Worm (Caenorhabditis elegans): Measurements from ENCODE around the gene usp-46.
A peak's percentile ranks its signal among the peaks of the same experiment; 100 is the strongest.

usp-46 gene

DNA sequence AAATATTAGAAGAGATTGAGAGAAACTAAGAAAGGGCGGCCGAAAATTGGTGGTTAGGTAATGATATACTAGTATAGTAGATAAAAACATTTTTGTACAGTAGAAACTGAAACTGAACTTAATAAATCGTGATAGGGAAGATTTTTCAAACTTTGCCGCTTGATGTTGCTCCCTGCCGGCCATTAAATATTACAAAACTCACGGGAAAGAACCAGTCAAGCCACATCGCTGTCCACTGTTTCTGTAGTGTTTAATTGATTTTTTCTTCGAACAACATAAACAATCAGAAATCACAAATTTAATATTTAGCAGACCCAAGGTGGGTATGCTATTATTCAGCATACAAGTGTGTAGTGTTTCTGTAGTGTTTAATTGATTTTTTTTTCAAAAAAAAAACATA is 25.3 kb upstream of the usp-46 start, which contains the start of gene T05G5.5:
Gene T05G5.5, minus strand, starts transcription at position 359 of the 400 bp plus-strand sequence.
- TF ChIP-seq ama-1 (optimal IDR thresholded peaks at IDR 0.05), result peak; percentile 59
- peak; percentile 5 for TF ChIP-seq elt-2 (tag; optimal IDR thresholded peaks at IDR 0.05)
- TF ChIP-seq nhr-23 (tag; optimal IDR thresholded peaks at IDR 0.05), result no peak
- peak; percentile 79 for TF ChIP-seq nhr-43 (tag; optimal IDR thresholded peaks at IDR 0.05; ENCODE audit: poor library complexity, severe bottlenecking)
- TF ChIP-seq unc-39 (tag; optimal IDR thresholded peaks at IDR 0.05), result no peak

DNA sequence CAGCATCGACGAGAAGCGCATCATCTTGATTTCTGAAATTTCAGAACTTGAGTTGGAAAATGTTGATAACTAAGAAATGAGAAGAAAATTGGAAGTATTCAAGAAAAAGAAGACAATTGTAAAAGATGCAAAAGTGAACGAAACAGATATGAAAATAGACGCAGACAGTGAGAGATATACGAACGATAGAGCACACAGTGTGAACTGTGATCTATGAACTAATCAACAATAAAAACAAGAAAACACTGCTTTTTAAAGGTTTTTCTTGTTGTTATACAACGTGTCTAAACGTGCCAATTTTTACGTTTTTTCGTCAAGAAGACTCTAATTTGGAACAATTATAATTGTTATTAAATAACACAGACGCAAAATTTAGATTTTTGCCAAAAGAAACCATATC is 23.6 kb upstream of the usp-46 start, which contains the start of gene ech-6:
Gene ech-6, minus strand, starts transcription at position 32 of the 400 bp plus-strand sequence.
- no peak for TF ChIP-seq nhr-67 (tag; optimal IDR thresholded peaks at IDR 0.05)
- no peak for TF ChIP-seq nhr-25 (tag; optimal IDR thresholded peaks at IDR 0.05)
- no peak for TF ChIP-seq nhr-28 (tag; optimal IDR thresholded peaks at IDR 0.05)
- peak; percentile 7 for TF ChIP-seq ama-1 (optimal IDR thresholded peaks at IDR 0.05)
- TF ChIP-seq zag-1 (tag; optimal IDR thresholded peaks at IDR 0.05), result no peak
- TF ChIP-seq ZK546.5 (tag; optimal IDR thresholded peaks at IDR 0.05), result no peak
- TF ChIP-seq elt-2 (tag; optimal IDR thresholded peaks at IDR 0.05), result peak; percentile 40
- no peak for TF ChIP-seq snpc-4 (tag; optimal IDR thresholded peaks at IDR 0.05)
- TF ChIP-seq pha-4 (tag; optimal IDR thresholded peaks at IDR 0.05), result peak; percentile 65
- TF ChIP-seq nhr-43 (tag; optimal IDR thresholded peaks at IDR 0.05; ENCODE audit: poor library complexity, severe bottlenecking), result peak; percentile 70
- TF ChIP-seq lsy-12 (tag; optimal IDR thresholded peaks at IDR 0.05), result peak; percentile 4
- no peak for TF ChIP-seq sea-2 (GFP tag; optimal IDR thresholded peaks at IDR 0.05)
- no peak for TF ChIP-seq ztf-11 (tag; optimal IDR thresholded peaks at IDR 0.05)
- no peak for TF ChIP-seq mdl-1 (tag; optimal IDR thresholded peaks at IDR 0.05)
- TF ChIP-seq nhr-12 (tag; optimal IDR thresholded peaks at IDR 0.05), result no peak
- TF ChIP-seq pqm-1 (tag; optimal IDR thresholded peaks at IDR 0.05), result peak; percentile 35
- TF ChIP-seq nfya-1 (tag; optimal IDR thresholded peaks at IDR 0.05; ENCODE audit: insufficient read depth), result peak; percentile 20
- no peak for TF ChIP-seq ztf-4 (tag; optimal IDR thresholded peaks at IDR 0.05)

DNA sequence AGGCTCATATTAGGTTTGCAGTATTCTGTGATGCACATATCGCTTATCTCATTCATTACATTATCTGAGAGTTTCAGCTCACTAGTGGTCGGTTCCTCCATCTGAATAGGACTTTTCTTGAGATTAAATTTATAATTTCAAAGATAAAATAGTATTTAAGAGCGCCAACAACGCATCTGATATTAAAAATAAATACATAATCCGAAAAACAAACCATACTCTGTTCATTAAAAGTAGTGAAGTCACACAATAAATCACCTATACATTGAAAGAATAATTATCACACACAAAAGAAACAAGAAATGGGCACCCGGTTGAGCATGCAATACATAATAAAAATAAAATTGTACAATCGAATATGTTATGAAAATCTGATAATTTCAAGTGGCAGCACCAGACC is 19.0 kb upstream of the usp-46 start, which contains the start of gene vps-53:
Gene vps-53, minus strand, starts transcription at position 101 of the 400 bp plus-strand sequence.
- TF ChIP-seq ceh-82 (tag; optimal IDR thresholded peaks at IDR 0.05) (no peak), nhr-67 (tag; optimal IDR thresholded peaks at IDR 0.05) (no peak), tbx-2 (tag; optimal IDR thresholded peaks at IDR 0.05) (no peak), ceh-16 (tag; optimal IDR thresholded peaks at IDR 0.05) (no peak), egl-27 (tag; optimal IDR thresholded peaks at IDR 0.05) (no peak), nhr-12 (tag; optimal IDR thresholded peaks at IDR 0.05) (no peak), daf-12 (tag; optimal IDR thresholded peaks at IDR 0.05) (no peak), lsy-12 (tag; optimal IDR thresholded peaks at IDR 0.05) (no peak), pqm-1 (tag; optimal IDR thresholded peaks at IDR 0.05) (no peak), nhr-23 (tag; optimal IDR thresholded peaks at IDR 0.05) (no peak), skn-1 (tag; optimal IDR thresholded peaks at IDR 0.05) (no peak), ceh-9 (tag; optimal IDR thresholded peaks at IDR 0.05) (no peak), mdl-1 (tag; optimal IDR thresholded peaks at IDR 0.05) (no peak), R02D3.7 (tag; optimal IDR thresholded peaks at IDR 0.05) (no peak)

DNA sequence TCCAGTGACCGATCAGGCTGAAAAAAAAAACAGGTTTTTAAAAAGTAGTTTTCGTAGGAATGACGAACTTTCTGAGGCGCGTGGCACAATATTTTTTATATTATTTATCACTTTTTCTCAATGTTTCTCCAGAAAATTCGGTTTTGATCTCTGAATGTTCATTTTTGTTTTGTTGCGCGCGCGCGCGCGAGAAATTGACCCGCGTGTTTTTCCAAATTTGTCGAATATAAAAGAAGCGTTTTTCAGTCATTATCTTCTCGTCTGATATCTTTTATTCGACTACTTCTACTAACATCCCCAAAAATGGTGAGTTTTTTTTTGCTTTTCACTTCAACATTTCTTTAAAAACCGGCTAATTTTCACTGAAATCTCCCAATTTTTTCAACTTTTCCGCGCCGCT is 17.6 kb upstream of the usp-46 start, which contains the start of gene rmd-1:
Gene rmd-1, plus strand, starts transcription at position 247 of the 400 bp plus-strand sequence.
- no peak for TF ChIP-seq mml-1 (tag; optimal IDR thresholded peaks at IDR 0.05)
- no peak for TF ChIP-seq unc-39 (tag; optimal IDR thresholded peaks at IDR 0.05)
- no peak for TF ChIP-seq nhr-11 (tag; optimal IDR thresholded peaks at IDR 0.05)
- no peak for TF ChIP-seq elt-1 (tag; optimal IDR thresholded peaks at IDR 0.05)
- no peak for TF ChIP-seq nhr-23 (tag; optimal IDR thresholded peaks at IDR 0.05)
- TF ChIP-seq ama-1 (optimal IDR thresholded peaks at IDR 0.05), result no peak
- TF ChIP-seq daf-12 (tag; optimal IDR thresholded peaks at IDR 0.05), result no peak
- no peak for TF ChIP-seq lsy-12 (tag; optimal IDR thresholded peaks at IDR 0.05)
- TF ChIP-seq hmg-11 (tag; optimal IDR thresholded peaks at IDR 0.05), result no peak
- no peak for TF ChIP-seq nhr-28 (tag; optimal IDR thresholded peaks at IDR 0.05)
- no peak for TF ChIP-seq jun-1 (tag; optimal IDR thresholded peaks at IDR 0.05)

DNA sequence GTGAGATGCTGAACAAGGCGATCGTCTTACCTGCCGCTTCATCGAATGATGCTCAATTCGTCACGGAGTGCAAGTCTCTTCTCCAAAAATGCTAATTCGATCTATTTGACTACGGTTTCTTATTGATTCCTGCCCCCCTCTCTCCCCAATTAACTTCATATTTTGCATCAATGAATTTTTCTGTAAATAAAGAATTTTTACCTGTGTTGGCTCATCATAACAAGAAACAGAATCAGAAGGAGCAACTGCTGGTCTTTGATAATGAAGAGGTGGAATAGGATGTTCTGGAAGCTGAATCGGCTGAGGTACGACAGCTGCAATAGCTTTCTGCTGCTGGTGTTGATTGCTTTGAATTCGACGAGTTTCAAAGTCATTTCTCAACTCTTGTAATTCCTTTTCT is 16.2 kb upstream of the usp-46 start:
- TF ChIP-seq lin-39 (tag; optimal IDR thresholded peaks at IDR 0.05), result no peak

All from whole organism, L3 larva.